Worm (Caenorhabditis elegans) whole organism, late embryonic: Measurements from ENCODE around the gene C43G2.3.

Source experiments
- C38D4.7 ChIP-seq: fragments of 200-800 bp; sonication (Bioruptor generic); optimal IDR thresholded peaks from 2 replicates; lab custom pipeline; 2018; ENCODE audit warnings: mild to moderate bottlenecking, missing genetic modification characterization, moderate library complexity, missing compliant biosample characterization
- F13H6.1 ChIP-seq: sonication (generic microtip); optimal IDR thresholded peaks from 2 replicates; lab custom pipeline; 2016; ENCODE audit warnings: missing genetic modification characterization, missing compliant biosample characterization
- K02D7.2 ChIP-seq: sonication (generic microtip); optimal IDR thresholded peaks from 2 replicates; lab custom pipeline; 2017; ENCODE audit warnings: mild to moderate bottlenecking, missing genetic modification characterization, missing compliant biosample characterization
- ceh-18 ChIP-seq: sonication (generic microtip); optimal IDR thresholded peaks from 2 replicates; lab custom pipeline; 2016; ENCODE audit warnings: missing genetic modification characterization, missing compliant biosample characterization
- ceh-22 ChIP-seq: sonication (generic microtip); optimal IDR thresholded peaks from 2 replicates; lab custom pipeline; 2017; ENCODE audit warnings: missing biosample characterization, missing genetic modification characterization
- ceh-30 ChIP-seq: fragments of 150-350 bp; optimal IDR thresholded peaks from 2 replicates; lab custom pipeline; 2014; ENCODE audit warnings: missing biosample characterization, missing genetic modification characterization
- ceh-31 ChIP-seq: sonication (generic microtip); optimal IDR thresholded peaks from 2 replicates; lab custom pipeline; 2016; ENCODE audit warnings: missing genetic modification characterization, missing compliant biosample characterization
- ceh-34 ChIP-seq: sonication (generic microtip); optimal IDR thresholded peaks from 2 replicates; lab custom pipeline; 2016; ENCODE audit warnings: mild to moderate bottlenecking, missing genetic modification characterization, missing compliant biosample characterization
- ceh-48 ChIP-seq: sonication (generic microtip); optimal IDR thresholded peaks from 2 replicates; lab custom pipeline; 2016; ENCODE audit warnings: missing genetic modification characterization, inconsistent platforms, missing compliant biosample characterization
- dve-1 ChIP-seq: sonication (generic microtip); optimal IDR thresholded peaks from 2 replicates; lab custom pipeline; 2017; ENCODE audit warnings: antibody characterized with exemption, mild to moderate bottlenecking, missing genetic modification characterization, missing compliant biosample characterization
- elt-2 ChIP-seq: sonication (generic microtip); optimal IDR thresholded peaks from 2 replicates; lab custom pipeline; 2016; ENCODE audit warnings: missing genetic modification reagents, missing genetic modification characterization, missing compliant biosample characterization
- ets-4 ChIP-seq: sonication (generic microtip); optimal IDR thresholded peaks from 2 replicates; lab custom pipeline; 2016; ENCODE audit warnings: missing genetic modification characterization, missing compliant biosample characterization
- eyg-1 ChIP-seq: sonication (generic microtip); optimal IDR thresholded peaks from 2 replicates; lab custom pipeline; 2016; ENCODE audit warnings: missing genotype, missing genetic modification characterization, missing compliant biosample characterization
- gmeb-2 ChIP-seq: sonication (generic microtip); optimal IDR thresholded peaks from 2 replicates; lab custom pipeline; 2016; ENCODE audit warnings: missing genetic modification characterization, inconsistent platforms, missing compliant biosample characterization
- hlh-6 ChIP-seq: sonication (generic microtip); optimal IDR thresholded peaks from 2 replicates; lab custom pipeline; 2016; ENCODE audit warnings: missing genotype, missing genetic modification characterization, missing compliant biosample characterization
- lin-11 ChIP-seq: fragments of 200-800 bp; sonication (Bioruptor generic); optimal IDR thresholded peaks from 2 replicates; lab custom pipeline; 2018; ENCODE audit warnings: mild to moderate bottlenecking, missing genetic modification characterization, missing compliant biosample characterization
- mec-3 ChIP-seq: sonication (generic microtip); optimal IDR thresholded peaks from 2 replicates; lab custom pipeline; 2016; ENCODE audit warnings: borderline replicate concordance, missing genetic modification characterization, missing compliant biosample characterization
- nfya-1 ChIP-seq: sonication (generic microtip); optimal IDR thresholded peaks from 2 replicates; lab custom pipeline; 2017; ENCODE audit warnings: missing genetic modification characterization, mild to moderate bottlenecking, missing compliant biosample characterization, antibody characterized with exemption, moderate library complexity
- nhr-11 ChIP-seq: fragments of 150-350 bp; optimal IDR thresholded peaks from 2 replicates; lab custom pipeline; 2014; ENCODE audit warnings: missing biosample characterization, missing genetic modification characterization
- npax-4 ChIP-seq: sonication (generic microtip); optimal IDR thresholded peaks from 2 replicates; lab custom pipeline; 2016; ENCODE audit warnings: missing genetic modification characterization, missing compliant biosample characterization
- odd-2 ChIP-seq: sonication (generic microtip); optimal IDR thresholded peaks from 2 replicates; lab custom pipeline; 2017; ENCODE audit warnings: antibody characterized with exemption, mild to moderate bottlenecking, missing genetic modification characterization, missing compliant biosample characterization
- pax-1 ChIP-seq: fragments of 150-350 bp; optimal IDR thresholded peaks from 2 replicates; lab custom pipeline; 2014; ENCODE audit warnings: missing biosample characterization, missing genetic modification characterization
- pqm-1 ChIP-seq: sonication (generic microtip); optimal IDR thresholded peaks from 2 replicates; lab custom pipeline; 2016; ENCODE audit warnings: missing genetic modification characterization, missing compliant biosample characterization
- pros-1 ChIP-seq: fragments of 150-350 bp; optimal IDR thresholded peaks from 2 replicates; lab custom pipeline; 2014; ENCODE audit warnings: missing biosample characterization, missing genetic modification reagents, missing genetic modification characterization
- ref-2 ChIP-seq: sonication (generic microtip); optimal IDR thresholded peaks from 2 replicates; lab custom pipeline; 2016; ENCODE audit warnings: missing genetic modification characterization, missing compliant biosample characterization
- rnt-1 ChIP-seq: sonication (generic microtip); optimal IDR thresholded peaks from 2 replicates; lab custom pipeline; 2016; ENCODE audit warnings: missing genetic modification characterization, missing compliant biosample characterization
- sdc-2 ChIP-seq: sonication (generic microtip); optimal IDR thresholded peaks from 2 replicates; lab custom pipeline; 2016; ENCODE audit warnings: missing genotype, missing genetic modification characterization, missing compliant biosample characterization
- sox-4 ChIP-seq: sonication (generic microtip); optimal IDR thresholded peaks from 2 replicates; lab custom pipeline; 2017; ENCODE audit warnings: mild to moderate bottlenecking, missing genetic modification characterization, inconsistent platforms, missing compliant biosample characterization
- syd-9 ChIP-seq: sonication (generic microtip); optimal IDR thresholded peaks from 2 replicates; lab custom pipeline; 2016; ENCODE audit warnings: mild to moderate bottlenecking, missing genetic modification characterization, moderate library complexity, missing compliant biosample characterization
- tbx-2 ChIP-seq: sonication (generic microtip); optimal IDR thresholded peaks from 2 replicates; lab custom pipeline; 2016; ENCODE audit warnings: missing genetic modification characterization, missing compliant biosample characterization
- unc-3 ChIP-seq, 2 experiments: fragments of 200-800 bp in 1 of 2; sonication (Bioruptor generic) in 1 of 2; sonication (generic microtip) in 1 of 2; conservative IDR thresholded peaks in 1 of 2; optimal IDR thresholded peaks in 1 of 2; 2 replicates each; pipeline versions ENCODE4 v1.3.6 to Lab custom; 2016 to 2022; ENCODE audit warnings: missing compliant biosample characterization in 2 of 2, missing genetic modification characterization in 2 of 2, missing genetic modification reagents in 1 of 2
- unc-42 ChIP-seq: sonication (generic microtip); optimal IDR thresholded peaks from 2 replicates; lab custom pipeline; 2016; ENCODE audit warnings: missing genotype, missing genetic modification characterization, missing compliant biosample characterization
- unc-55 ChIP-seq: sonication (generic microtip); optimal IDR thresholded peaks from 2 replicates; lab custom pipeline; 2017; ENCODE audit warnings: missing biosample characterization, missing genetic modification reagents, missing genetic modification characterization
- unc-86 ChIP-seq: sonication (generic microtip); optimal IDR thresholded peaks from 2 replicates; lab custom pipeline; 2016; ENCODE audit warnings: missing genetic modification characterization, missing compliant biosample characterization
- zip-5 ChIP-seq: sonication (generic microtip); optimal IDR thresholded peaks from 2 replicates; lab custom pipeline; 2016; ENCODE audit warnings: missing genetic modification characterization, missing compliant biosample characterization

The C43G2.3 gene

DNA sequence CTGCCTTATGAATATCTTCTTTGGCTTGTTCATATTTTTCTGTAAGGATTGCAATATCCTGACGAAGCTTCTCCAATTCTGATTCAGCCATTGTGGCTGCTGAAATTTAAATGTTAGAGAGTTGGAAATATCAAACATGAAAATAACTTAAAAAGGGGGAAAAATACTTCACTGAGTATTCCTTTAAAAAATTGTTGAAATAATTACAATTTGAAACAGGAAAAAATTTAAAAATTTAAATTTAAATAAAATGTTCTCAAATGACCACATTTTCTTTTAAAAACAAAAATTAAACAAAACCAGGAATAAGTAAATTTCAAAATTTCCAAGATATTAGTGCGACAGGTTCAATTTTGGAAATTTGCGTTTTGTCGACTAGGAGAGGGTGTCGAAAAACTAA is 5.8 kb upstream of the C43G2.3 start, which contains the start of gene bicd-1:
TSS of gene bicd-1 (minus strand) at position 101 of the 400 bp plus-strand sequence.
- TF ChIP-seq eyg-1 (tag; lab: Kevin White, UChicago), result no peak
- TF ChIP-seq, all 69 proteins: peak for 0

DNA sequence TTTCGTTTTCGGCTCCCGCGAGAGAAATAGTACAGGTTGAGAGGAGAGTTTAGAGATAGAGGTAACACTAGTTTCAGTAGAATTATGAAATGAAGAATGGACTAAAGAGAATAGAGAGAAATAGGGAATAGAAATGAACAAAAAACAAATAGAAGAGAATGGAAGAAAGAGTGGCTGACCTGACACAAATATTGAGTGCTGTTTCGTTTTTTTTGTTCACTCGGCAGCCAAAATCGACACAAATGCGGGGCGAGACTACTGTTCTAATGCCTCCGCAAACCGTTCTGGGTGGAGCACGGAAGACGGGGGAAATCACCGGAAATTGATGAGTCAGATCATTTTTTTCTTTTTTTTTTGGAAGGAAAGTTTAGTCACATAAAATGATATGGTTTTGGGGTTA is 5.4 kb upstream of the C43G2.3 start:
- no peak for TF ChIP-seq unc-42 (tag; lab: Kevin White, UChicago)
- TF ChIP-seq ceh-48 (tag; lab: Kevin White, UChicago), result no peak
- no peak for TF ChIP-seq hlh-6 (tag; lab: Kevin White, UChicago)
- no peak for TF ChIP-seq unc-86
- TF ChIP-seq dve-1 (tag; lab: Kevin White, UChicago), result no peak
- TF ChIP-seq elt-2 (tag; lab: Kevin White, UChicago), result no peak
- no peak for TF ChIP-seq C38D4.7 (GFP tag; lab: Kevin White, UChicago)
- no peak for TF ChIP-seq odd-2 (tag; lab: Kevin White, UChicago)
- TF ChIP-seq ceh-18 (tag; lab: Kevin White, UChicago), result no peak
- no peak for TF ChIP-seq nhr-11
- TF ChIP-seq zip-5 (tag; lab: Kevin White, UChicago), result no peak
- TF ChIP-seq F13H6.1 (tag; lab: Kevin White, UChicago), result no peak

DNA sequence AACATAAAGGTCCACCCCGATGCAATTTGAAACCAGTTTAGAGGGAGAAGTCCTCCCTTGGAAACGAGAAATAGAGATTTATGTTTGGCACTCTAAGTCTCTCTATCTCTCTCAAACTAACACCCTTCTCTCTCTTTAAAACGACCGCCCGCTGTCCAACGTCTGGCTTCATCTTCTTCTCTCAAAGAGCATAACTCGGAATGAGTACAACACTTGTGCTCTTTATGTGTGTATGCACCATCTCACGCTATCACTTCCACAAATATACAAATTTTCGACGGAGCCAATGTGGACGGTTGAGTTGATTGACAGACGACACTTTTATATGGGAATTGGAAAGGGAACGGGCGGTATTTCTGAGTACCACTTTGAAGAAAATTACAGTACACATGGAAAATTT is 3.7 kb upstream of the C43G2.3 start:
- TF ChIP-seq nfya-1 (tag; lab: Kevin White, UChicago), result peak; percentile 37
- TF ChIP-seq pros-1 (tag; lab: Kevin White, UChicago), result no peak
- no peak for TF ChIP-seq odd-2 (tag; lab: Kevin White, UChicago)
- no peak for TF ChIP-seq unc-3 (GFP tag; conservative IDR thresholded peaks at IDR 0.05; lab: Robert Waterston, UW)
- no peak for TF ChIP-seq unc-3 (tag; optimal IDR thresholded peaks at IDR 0.05; lab: Kevin White, UChicago)
- TF ChIP-seq unc-55, result peak; percentile 71
- no peak for TF ChIP-seq ref-2 (tag; lab: Kevin White, UChicago)
- no peak for TF ChIP-seq npax-4 (tag; lab: Kevin White, UChicago)
- TF ChIP-seq, all 69 proteins: peak for 2

DNA sequence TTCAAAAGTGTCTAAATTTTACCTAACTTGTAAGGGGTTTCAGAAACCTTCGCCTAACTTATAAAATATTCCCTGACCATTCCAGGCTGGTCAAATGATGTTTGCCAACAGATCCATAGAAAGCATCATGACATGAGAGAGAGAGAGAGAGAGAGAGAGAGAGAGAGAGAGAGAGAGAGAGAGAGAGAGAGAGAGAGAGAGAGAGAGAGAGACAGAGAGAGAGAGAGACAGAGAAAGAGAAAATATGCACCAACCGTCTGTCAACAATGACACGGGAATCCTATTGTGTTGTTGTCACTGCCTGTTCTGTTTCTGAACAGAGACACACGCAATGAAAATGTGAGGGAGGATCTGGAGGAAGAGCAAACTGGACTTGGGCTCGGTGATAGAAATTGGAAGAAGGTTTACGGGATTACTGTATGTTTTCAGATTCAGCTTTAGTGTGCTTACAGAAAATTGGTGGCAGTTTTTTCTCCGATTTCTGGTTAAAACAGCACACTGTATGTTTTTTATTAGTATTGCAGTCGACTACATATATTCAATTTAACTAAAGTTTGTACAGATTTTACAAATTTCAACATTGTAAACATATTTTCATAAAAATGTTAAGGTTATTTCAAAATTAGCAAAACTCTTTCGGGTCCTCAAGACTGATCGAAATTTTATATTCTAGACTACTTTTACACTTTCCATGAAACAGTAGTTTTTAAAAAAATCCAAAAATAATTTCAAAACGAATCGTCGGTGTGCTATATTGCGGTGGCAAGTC is 1.9 kb upstream of the C43G2.3 start:
- peak; percentile 9 for TF ChIP-seq lin-11 (tag; lab: Kevin White, UChicago)
- peak; percentile 59 for TF ChIP-seq dve-1 (tag; lab: Kevin White, UChicago)
- no peak for TF ChIP-seq F13H6.1 (tag; lab: Kevin White, UChicago)
- TF ChIP-seq, all 69 proteins: peak for 2

ce11 chrIV:6576728-6577101 is 1.3 kb upstream of the C43G2.3 start:
- peak; percentile 50 for TF ChIP-seq ets-4 (tag; lab: Kevin White, UChicago)
- no peak for TF ChIP-seq K02D7.2 (tag; lab: Kevin White, UChicago)
- no peak for TF ChIP-seq gmeb-2 (tag; lab: Kevin White, UChicago)
- TF ChIP-seq unc-55, result peak; percentile 15
- no peak for TF ChIP-seq C38D4.7 (GFP tag; lab: Kevin White, UChicago)
- peak; percentile 57 for TF ChIP-seq nfya-1 (tag; lab: Kevin White, UChicago)
- no peak for TF ChIP-seq syd-9 (tag; lab: Kevin White, UChicago)
- no peak for TF ChIP-seq unc-3 (GFP tag; conservative IDR thresholded peaks at IDR 0.05; lab: Robert Waterston, UW)
- TF ChIP-seq unc-3 (tag; optimal IDR thresholded peaks at IDR 0.05; lab: Kevin White, UChicago), result no peak
- peak; percentile 54 for TF ChIP-seq tbx-2 (tag; lab: Kevin White, UChicago)
- TF ChIP-seq pqm-1 (tag; lab: Kevin White, UChicago), result no peak
- TF ChIP-seq ref-2 (tag; lab: Kevin White, UChicago), result peak; percentile 39
- TF ChIP-seq mec-3 (tag; lab: Kevin White, UChicago), result no peak
- TF ChIP-seq ceh-34 (tag; lab: Kevin White, UChicago), result peak; percentile 55
- TF ChIP-seq sdc-2, result no peak
- peak; percentile 70 for TF ChIP-seq ceh-31 (tag; lab: Kevin White, UChicago)
- TF ChIP-seq rnt-1 (tag; lab: Kevin White, UChicago), result peak; percentile 86
- peak; percentile 32 for TF ChIP-seq pros-1 (tag; lab: Kevin White, UChicago)
- TF ChIP-seq ceh-30 (tag; lab: Kevin White, UChicago), result peak; percentile 23
- TF ChIP-seq ceh-18 (tag; lab: Kevin White, UChicago), result peak; percentile 17
- peak; percentile 50 for TF ChIP-seq pax-1 (tag; lab: Kevin White, UChicago)
- no peak for TF ChIP-seq npax-4 (tag; lab: Kevin White, UChicago)
- peak; percentile 29 for TF ChIP-seq ceh-22 (tag; lab: Kevin White, UChicago)
- no peak for TF ChIP-seq sox-4
- TF ChIP-seq F13H6.1 (tag; lab: Kevin White, UChicago), result peak; percentile 25
- TF ChIP-seq, all 69 proteins: peak for 14
